Fruit fly (Drosophila melanogaster): ENCODE results near the gene ZnT77C.

dm6 chr3L:20470991-20471498 is 23.7 kb downstream of the ZnT77C start:
- TF ChIP-seq CG8478 (optimal IDR thresholded peaks at IDR 0.05) (no peak), CTCF (optimal IDR thresholded peaks at IDR 0.05) (no peak)

Data from S2 (cell line).